Fruit fly (Drosophila melanogaster) whole organism, embryonic: ENCODE results near the gene parvin.

Experiments used
- CG10565 ChIP-seq: fragments of 200-800 bp; sonication (Bioruptor generic); optimal IDR thresholded peaks from 3 replicates; lab custom pipeline; 2016; ENCODE audit warnings: missing biosample characterization, mild to moderate bottlenecking, missing genetic modification characterization
- CG11085 ChIP-seq: fragments of 200-800 bp; sonication (Bioruptor generic); IDR thresholded peaks from 2 replicates; pipeline ENCODE4 v1.3.6; 2022; ENCODE audit warnings: missing biosample characterization, missing genetic modification characterization
- CG13287 ChIP-seq: fragments of 200-800 bp; sonication (Bioruptor generic); IDR thresholded peaks from 2 replicates; pipeline ENCODE4 v1.3.6; 2022; ENCODE audit warnings: missing biosample characterization, missing genetic modification characterization; ENCODE audit not compliant: partially characterized antibody
- CG1602 ChIP-seq: fragments of 200-800 bp; sonication (Bioruptor generic); optimal IDR thresholded peaks from 3 replicates; lab custom pipeline; 2016; ENCODE audit warnings: missing biosample characterization, missing genetic modification characterization
- CG17359 ChIP-seq: fragments of 200-800 bp; sonication (Bioruptor generic); optimal IDR thresholded peaks from 3 replicates; lab custom pipeline; 2018; ENCODE audit warnings: missing biosample characterization, mild to moderate bottlenecking, missing genetic modification characterization, moderate library complexity
- CG17612 ChIP-seq: fragments of 200-800 bp; sonication (Bioruptor generic); IDR thresholded peaks from 2 replicates; pipeline ENCODE4 v1.3.6; 2022; ENCODE audit warnings: missing biosample characterization, missing genetic modification characterization
- CG18262 ChIP-seq: fragments of 200-800 bp; optimal IDR thresholded peaks from 3 replicates; lab custom pipeline; 2019; ENCODE audit warnings: missing biosample characterization, mild to moderate bottlenecking, missing genetic modification characterization, moderate library complexity
- CG2120 ChIP-seq: fragments of 200-800 bp; sonication (Bioruptor generic); optimal IDR thresholded peaks from 3 replicates; lab custom pipeline; 2016; ENCODE audit warnings: missing biosample characterization, missing genetic modification characterization
- CG2129 ChIP-seq: fragments of 200-800 bp; sonication (Bioruptor generic); IDR thresholded peaks from 2 replicates; pipeline ENCODE4 v1.3.6; 2022; ENCODE audit warnings: missing biosample characterization, missing genetic modification characterization; ENCODE audit not compliant: partially characterized antibody
- CG30403 ChIP-seq: fragments of 200-800 bp; sonication (Bioruptor generic); optimal IDR thresholded peaks from 3 replicates; lab custom pipeline; 2016; ENCODE audit warnings: missing biosample characterization, missing genetic modification characterization
- CG3838 ChIP-seq: fragments of 200-800 bp; sonication (Bioruptor generic); optimal IDR thresholded peaks from 3 replicates; lab custom pipeline; 2016; ENCODE audit warnings: missing biosample characterization, missing genetic modification characterization
- CG3995 ChIP-seq: fragments of 200-800 bp; sonication (Bioruptor generic); optimal IDR thresholded peaks from 3 replicates; lab custom pipeline; 2016; ENCODE audit warnings: missing biosample characterization, missing genetic modification characterization
- CG4617 ChIP-seq: fragments of 200-800 bp; sonication (Bioruptor generic); optimal IDR thresholded peaks from 3 replicates; lab custom pipeline; 2016; ENCODE audit warnings: missing biosample characterization, missing genetic modification characterization, borderline replicate concordance
- CG4854 ChIP-seq: fragments of 200-800 bp; sonication (Bioruptor generic); optimal IDR thresholded peaks from 2 replicates; lab custom pipeline; 2016; ENCODE audit warnings: missing biosample characterization, missing genetic modification characterization, inconsistent platforms
- CG6175 ChIP-seq: fragments of 200-800 bp; sonication (Bioruptor generic); IDR thresholded peaks from 3 replicates; pipeline ENCODE4 v1.3.6; 2022; ENCODE audit warnings: missing biosample characterization, missing genetic modification characterization
- CG7745 ChIP-seq: fragments of 200-800 bp; sonication (Bioruptor generic); optimal IDR thresholded peaks from 2 replicates; lab custom pipeline; 2018; ENCODE audit warnings: missing biosample characterization, mild to moderate bottlenecking, missing genetic modification characterization, moderate library complexity
- CG8089 ChIP-seq: fragments of 200-800 bp; sonication (Bioruptor generic); optimal IDR thresholded peaks from 3 replicates; lab custom pipeline; 2016; ENCODE audit warnings: missing biosample characterization, missing genetic modification characterization
- CG8478 ChIP-seq: fragments of >200 bp; optimal IDR thresholded peaks from 2 replicates; lab custom pipeline; 2018
- Dbx ChIP-seq: fragments of 200-800 bp; sonication (Bioruptor generic); IDR thresholded peaks from 3 replicates; pipeline ENCODE4 v1.3.6; 2022; ENCODE audit warnings: missing biosample characterization, missing genetic modification characterization
- Deaf1 ChIP-seq: fragments of 200-800 bp; optimal IDR thresholded peaks from 3 replicates; lab custom pipeline; 2019; ENCODE audit warnings: missing biosample characterization, mild to moderate bottlenecking, missing genetic modification characterization, moderate library complexity
- Doc2 ChIP-seq: fragments of 200-800 bp; sonication (Bioruptor generic); IDR thresholded peaks from 2 replicates; pipeline ENCODE4 v1.3.6; 2022; ENCODE audit warnings: missing biosample characterization, missing genetic modification characterization
- HHEX ChIP-seq: fragments of 200-800 bp; sonication (Bioruptor generic); optimal IDR thresholded peaks from 3 replicates; lab custom pipeline; 2017; ENCODE audit warnings: missing biosample characterization, mild to moderate bottlenecking, missing genetic modification characterization, missing genetic modification reagents
- HLH3B ChIP-seq: fragments of 200-800 bp; sonication (Bioruptor generic); IDR thresholded peaks from 2 replicates; pipeline ENCODE4 v1.3.6; 2022; ENCODE audit warnings: missing biosample characterization, missing genetic modification characterization
- Hr3 ChIP-seq: fragments of 200-800 bp; sonication (Bioruptor generic); optimal IDR thresholded peaks from 3 replicates; lab custom pipeline; 2016; ENCODE audit warnings: missing biosample characterization, missing genetic modification characterization
- Rfx ChIP-seq: fragments of 200-800 bp; sonication (Bioruptor generic); IDR thresholded peaks from 2 replicates; pipeline ENCODE4 v1.3.6; 2022; ENCODE audit warnings: missing biosample characterization, missing genetic modification characterization
- Rx ChIP-seq: fragments of 200-800 bp; sonication (Bioruptor generic); IDR thresholded peaks from 2 replicates; pipeline ENCODE4 v1.3.6; 2022; ENCODE audit warnings: missing biosample characterization, missing genetic modification characterization
- Ssrp ChIP-seq: fragments of 200-800 bp; sonication (Bioruptor generic); optimal IDR thresholded peaks from 2 replicates; lab custom pipeline; 2018; ENCODE audit warnings: missing biosample characterization, mild to moderate bottlenecking, missing genetic modification characterization, moderate library complexity
- al ChIP-seq: fragments of 200-800 bp; sonication (Bioruptor generic); IDR thresholded peaks from 2 replicates; pipeline ENCODE4 v1.3.6; 2022; ENCODE audit warnings: missing biosample characterization, missing genetic modification characterization
- ase ChIP-seq: fragments of 200-800 bp; sonication (Bioruptor generic); IDR thresholded peaks from 3 replicates; pipeline ENCODE4 v1.3.6; 2022; ENCODE audit warnings: missing biosample characterization, missing genetic modification characterization
- bab2 ChIP-seq: fragments of 200-800 bp; sonication (Bioruptor generic); optimal IDR thresholded peaks from 2 replicates; lab custom pipeline; 2016; ENCODE audit warnings: missing biosample characterization, missing genetic modification characterization
- btn ChIP-seq: fragments of 200-800 bp; sonication (Bioruptor generic); optimal IDR thresholded peaks from 2 replicates; lab custom pipeline; 2016; ENCODE audit warnings: missing biosample characterization, missing genetic modification characterization
- crp ChIP-seq, 2 experiments: fragments of 200-800 bp; sonication (Bioruptor generic); optimal IDR thresholded peaks; 2 replicates in 1 of 2; 3 replicates in 1 of 2; lab custom pipeline; 2017; ENCODE audit warnings: missing biosample characterization in 2 of 2, missing genetic modification characterization in 2 of 2, mild to moderate bottlenecking in 1 of 2, moderate library complexity in 1 of 2
- gcm2 ChIP-seq: fragments of 200-800 bp; sonication (Bioruptor generic); optimal IDR thresholded peaks from 2 replicates; lab custom pipeline; 2016; ENCODE audit warnings: missing biosample characterization, missing genetic modification characterization
- gem ChIP-seq: fragments of 200-800 bp; sonication (Bioruptor generic); optimal IDR thresholded peaks from 2 replicates; lab custom pipeline; 2019; ENCODE audit warnings: missing biosample characterization, mild to moderate bottlenecking, missing genetic modification characterization, moderate library complexity
- gfzf ChIP-seq: fragments of 200-800 bp; sonication (Bioruptor generic); optimal IDR thresholded peaks from 2 replicates; lab custom pipeline; 2016; ENCODE audit warnings: missing biosample characterization, mild to moderate bottlenecking, missing genetic modification characterization, moderate library complexity
- lilli ChIP-seq: fragments of 200-800 bp; sonication (Bioruptor generic); optimal IDR thresholded peaks from 3 replicates; lab custom pipeline; 2016; ENCODE audit warnings: missing biosample characterization, missing genetic modification characterization
- lov ChIP-seq, 2 experiments: fragments of 200-800 bp in 1 of 2; fragments of >200 bp in 1 of 2; sonication (Bioruptor generic) in 1 of 2; IDR thresholded peaks in 1 of 2; optimal IDR thresholded peaks in 1 of 2; 2 replicates in 1 of 2; 3 replicates in 1 of 2; pipeline versions ENCODE4 v1.3.6 to Lab custom; 2017 to 2022; ENCODE audit warnings: missing biosample characterization in 1 of 2, missing genetic modification characterization in 1 of 2
- nerfin-1 ChIP-seq: fragments of 200-800 bp; sonication (Bioruptor generic); optimal IDR thresholded peaks from 3 replicates; lab custom pipeline; 2019; ENCODE audit warnings: missing biosample characterization, mild to moderate bottlenecking, missing genetic modification characterization, moderate library complexity
- nerfin-2 ChIP-seq: fragments of 200-800 bp; sonication (Bioruptor generic); IDR thresholded peaks from 2 replicates; pipeline ENCODE4 v1.3.6; 2022; ENCODE audit warnings: missing biosample characterization, missing genetic modification characterization; ENCODE audit not compliant: partially characterized antibody
- p53 ChIP-seq: fragments of 200-800 bp; sonication (Bioruptor generic); optimal IDR thresholded peaks from 2 replicates; lab custom pipeline; 2016; ENCODE audit warnings: missing biosample characterization, missing genetic modification characterization
- pita ChIP-seq: fragments of 200-800 bp; sonication (Bioruptor generic); optimal IDR thresholded peaks from 2 replicates; lab custom pipeline; 2017; ENCODE audit warnings: missing biosample characterization, mild to moderate bottlenecking, missing genetic modification characterization
- pnt ChIP-seq: fragments of 200-800 bp; sonication (Bioruptor generic); optimal IDR thresholded peaks from 3 replicates; lab custom pipeline; 2016; ENCODE audit warnings: missing biosample characterization, missing genetic modification characterization
- pzg ChIP-seq: fragments of 200-800 bp; sonication (Bioruptor generic); optimal IDR thresholded peaks from 3 replicates; lab custom pipeline; 2018; ENCODE audit warnings: missing biosample characterization, mild to moderate bottlenecking, missing genetic modification characterization, moderate library complexity
- ro ChIP-seq: fragments of 200-800 bp; sonication (Bioruptor generic); IDR thresholded peaks from 2 replicates; pipeline ENCODE4 v1.3.6; 2022; ENCODE audit warnings: missing biosample characterization, missing genetic modification characterization
- so ChIP-seq: fragments of 200-800 bp; sonication (Bioruptor generic); IDR thresholded peaks from 3 replicates; pipeline ENCODE4 v1.3.6; 2022; ENCODE audit warnings: missing biosample characterization, missing genetic modification characterization
- ssp ChIP-seq: fragments of 200-800 bp; sonication (Bioruptor generic); IDR thresholded peaks from 2 replicates; pipeline ENCODE4 v1.3.6; 2022; ENCODE audit warnings: missing biosample characterization, missing genetic modification characterization
- stwl ChIP-seq: fragments of 200-800 bp; sonication (Bioruptor generic); optimal IDR thresholded peaks from 3 replicates; lab custom pipeline; 2018; ENCODE audit warnings: missing biosample characterization, mild to moderate bottlenecking, missing genetic modification characterization, moderate library complexity
- tgo ChIP-seq: fragments of 200-800 bp; sonication (Bioruptor generic); IDR thresholded peaks from 3 replicates; pipeline ENCODE4 v1.3.6; 2022; ENCODE audit warnings: missing biosample characterization, missing genetic modification characterization
- tx ChIP-seq: fragments of 200-800 bp; sonication (Bioruptor generic); optimal IDR thresholded peaks from 2 replicates; lab custom pipeline; 2016; ENCODE audit warnings: missing biosample characterization, missing genetic modification characterization
- vnd ChIP-seq: fragments of 200-800 bp; sonication (Bioruptor generic); IDR thresholded peaks from 3 replicates; pipeline ENCODE4 v1.3.6; 2022; ENCODE audit warnings: missing biosample characterization, missing genetic modification characterization; ENCODE audit not compliant: partially characterized antibody

Gene parvin

DNA sequence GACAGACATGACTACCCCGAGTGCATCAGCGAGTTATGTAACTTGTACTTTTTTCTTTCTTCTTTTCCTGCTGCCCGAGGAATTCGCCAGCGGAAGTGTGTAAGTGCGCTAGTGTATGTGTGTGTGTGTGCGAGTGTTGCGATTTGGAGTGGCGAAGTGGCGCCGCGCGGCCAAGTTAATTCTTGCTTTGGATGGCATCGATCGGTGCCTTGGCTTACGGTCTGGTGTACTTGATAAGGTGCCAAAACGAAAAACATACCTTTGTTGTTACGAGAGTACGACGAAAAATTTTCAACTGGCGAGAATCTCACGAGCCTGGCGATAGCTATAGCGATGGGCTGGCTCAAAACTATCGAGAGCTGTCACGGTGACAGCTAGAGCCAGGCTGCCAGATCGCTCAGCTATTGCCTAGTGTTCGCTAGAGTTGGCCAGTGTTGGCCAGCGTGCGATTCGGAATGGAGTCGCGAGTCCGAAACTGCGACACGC, 1.8 kb upstream of the parvin start, which contains the start of the genes CG18809, COX6B, CG33932 and Rpp20 (continued):
- TF ChIP-seq CG17612 (GFP tag; lab: Robert Waterston, UW) (peak; percentile 20; the same call in 1 of the 2 replicates), CG3995 (GFP tag; lab: Kevin White, UChicago) (peak; percentile 93), CG8089 (GFP tag; lab: Kevin White, UChicago) (peak; percentile 70), lov (optimal IDR thresholded peaks at IDR 0.05; lab: Kevin White, UChicago) (no peak), lov (GFP tag; IDR thresholded peaks at IDR 0.05; lab: Robert Waterston, UW) (0 out of 3 replicates have a peak, but pooled peaks have one; percentile 35), so (GFP tag; lab: Robert Waterston, UW) (no peak), CG6175 (GFP tag; lab: Robert Waterston, UW) (no peak), stwl (tag; lab: Kevin White, UChicago) (peak; percentile 78), CG18262 (no peak), vnd (GFP tag; lab: Robert Waterston, UW) (peak; percentile 88), Doc2 (GFP tag; lab: Robert Waterston, UW) (no peak), CG8478 (no peak), al (GFP tag; lab: Robert Waterston, UW) (peak; percentile 63), Dbx (peak; percentile 90), CG2120 (GFP tag; lab: Kevin White, UChicago) (peak; percentile 82), ssp (GFP tag; lab: Robert Waterston, UW) (peak; percentile 59), crp (GFP tag; optimal IDR thresholded peaks at IDR 0.05; lab: Kevin White, UChicago) (peak in 1 of 2 experiments; percentile 51), CG17359 (tag; lab: Kevin White, UChicago) (no peak), Deaf1 (peak; percentile 59), pita (GFP tag; lab: Kevin White, UChicago) (no peak), Rx (peak; percentile 32; the same call in 1 of the 2 replicates), btn (GFP tag; lab: Kevin White, UChicago) (no peak), gem (no peak), CG4854 (GFP tag; lab: Kevin White, UChicago) (no peak), CG30403 (GFP tag; lab: Kevin White, UChicago) (peak; percentile 61), CG7745 (no peak), pzg (peak; percentile 99), p53 (peak; percentile 71), gcm2 (GFP tag; lab: Kevin White, UChicago) (no peak), CG13287 (GFP tag; lab: Robert Waterston, UW) (peak; percentile 95), gfzf (GFP tag; lab: Kevin White, UChicago) (peak; percentile 33), nerfin-1 (peak; percentile 65), nerfin-2 (GFP tag; lab: Robert Waterston, UW) (peak; percentile 90), CG4617 (GFP tag; lab: Kevin White, UChicago) (peak; percentile 93), HLH3B (GFP tag; lab: Robert Waterston, UW) (peak; percentile 54), lilli (peak; percentile 77), Hr3 (peak; percentile 21), ro (no peak), tx (GFP tag; lab: Kevin White, UChicago) (peak; percentile 62), CG1602 (GFP tag; lab: Kevin White, UChicago) (peak; percentile 40), Ssrp (no peak), ase (GFP tag; lab: Robert Waterston, UW) (no peak), CG3838 (GFP tag; lab: Kevin White, UChicago) (no peak), CG10565 (GFP tag; lab: Kevin White, UChicago) (no peak), tgo (peak; percentile 43; the same call in 1 of the 3 replicates), CG2129 (peak; percentile 84), HHEX (peak; percentile 54), bab2 (GFP tag; lab: Kevin White, UChicago) (peak; percentile 66), pnt (GFP tag; lab: Kevin White, UChicago) (peak; percentile 33), Rfx (GFP tag; lab: Robert Waterston, UW) (peak; percentile 88), CG11085 (GFP tag; lab: Robert Waterston, UW) (peak; percentile 73)
